Worm (Caenorhabditis elegans) whole organism, L1 larva: Measurements from ENCODE around the gene dve-1.
A peak's percentile ranks its signal among the peaks of the same experiment; 100 is the strongest.

Experiments
- C04F5.9 ChIP-seq: sonication (generic microtip); optimal IDR thresholded peaks from 2 replicates; lab custom pipeline; 2016; ENCODE audit warnings: missing genetic modification characterization, missing compliant biosample characterization
- F16B12.6 ChIP-seq: fragments of 150-350 bp; optimal IDR thresholded peaks from 2 replicates; lab custom pipeline; 2014; ENCODE audit warnings: missing biosample characterization, missing genetic modification characterization
- alr-1 ChIP-seq: fragments of 200-800 bp; sonication (Bioruptor generic); optimal IDR thresholded peaks from 2 replicates; lab custom pipeline; 2018; ENCODE audit warnings: borderline replicate concordance, mild to moderate bottlenecking, missing genetic modification characterization, missing compliant biosample characterization
- aly-2 ChIP-seq: fragments of 150-350 bp; optimal IDR thresholded peaks from 2 replicates; lab custom pipeline; 2014; ENCODE audit warnings: missing biosample characterization, missing genetic modification characterization
- ama-1 ChIP-seq: fragments of 150-350 bp; optimal IDR thresholded peaks from 2 replicates; lab custom pipeline; 2014
- ceh-63 ChIP-seq: fragments of 200-800 bp; sonication (Bioruptor generic); optimal IDR thresholded peaks from 2 replicates; lab custom pipeline; 2018; ENCODE audit warnings: mild to moderate bottlenecking, missing genetic modification characterization, missing compliant biosample characterization
- ceh-8 ChIP-seq: fragments of 200-800 bp; sonication (Bioruptor generic); optimal IDR thresholded peaks from 2 replicates; lab custom pipeline; 2018; ENCODE audit warnings: mild to moderate bottlenecking, missing genetic modification characterization, moderate library complexity, missing compliant biosample characterization
- ceh-82 ChIP-seq, 3 experiments: fragments of 150-350 bp in 1 of 3; sonication (generic microtip) in 2 of 3; optimal IDR thresholded peaks; 2 replicates each; lab custom pipeline; 2014 to 2017; ENCODE audit warnings: missing biosample characterization in 3 of 3, missing genetic modification characterization in 3 of 3
- dpl-1 ChIP-seq, 3 experiments: fragments of 150-350 bp in 2 of 3; sonication (generic microtip) in 1 of 3; optimal IDR thresholded peaks; 2 replicates each; lab custom pipeline; 2014 to 2017; ENCODE audit warnings: missing biosample characterization in 3 of 3, missing genetic modification characterization in 3 of 3, missing genetic modification reagents in 3 of 3
- dsc-1 ChIP-seq: sonication (generic microtip); optimal IDR thresholded peaks from 2 replicates; lab custom pipeline; 2016; ENCODE audit warnings: mild to moderate bottlenecking, missing genetic modification characterization, missing compliant biosample characterization
- efl-1 ChIP-seq, 4 experiments: fragments of 150-350 bp; optimal IDR thresholded peaks in 3 of 4; peaks in 1 of 4; 1 replicate in 1 of 4; 2 replicates in 3 of 4; lab custom pipeline; 2014; ENCODE audit warnings: missing biosample characterization in 2 of 4, missing genetic modification characterization in 2 of 4, missing genetic modification reagents in 2 of 4
- elt-3 ChIP-seq, 6 experiments: fragments of 150-350 bp in 1 of 6; sonication (generic microtip); optimal IDR thresholded peaks; 2 replicates each; lab custom pipeline; 2017 to 2018; ENCODE audit warnings: missing biosample characterization in 6 of 6, missing genetic modification characterization in 6 of 6, inconsistent platforms in 1 of 6
- ets-5 ChIP-seq: fragments of 200-800 bp; sonication (Bioruptor generic); IDR thresholded peaks from 2 replicates; pipeline ENCODE4 v1.3.6; 2022; ENCODE audit warnings: missing genetic modification characterization, missing compliant biosample characterization
- fkh-10 ChIP-seq: sonication (generic microtip); optimal IDR thresholded peaks from 2 replicates; lab custom pipeline; 2017; ENCODE audit warnings: missing biosample characterization, missing genetic modification reagents, missing genetic modification characterization
- fkh-8 ChIP-seq: sonication (generic microtip); optimal IDR thresholded peaks from 2 replicates; lab custom pipeline; 2016; ENCODE audit warnings: mild to moderate bottlenecking, missing genetic modification characterization, missing compliant biosample characterization
- hlh-17 ChIP-seq: fragments of 200-800 bp; sonication (Bioruptor generic); optimal IDR thresholded peaks from 2 replicates; lab custom pipeline; 2018; ENCODE audit warnings: missing genetic modification characterization, mild to moderate bottlenecking, missing compliant biosample characterization, moderate library complexity, borderline replicate concordance
- hpl-2 ChIP-seq: fragments of 150-350 bp; optimal IDR thresholded peaks from 2 replicates; lab custom pipeline; 2014; ENCODE audit warnings: missing biosample characterization, missing genetic modification reagents, missing genetic modification characterization
- irx-1 ChIP-seq: sonication (generic microtip); optimal IDR thresholded peaks from 2 replicates; lab custom pipeline; 2016; ENCODE audit warnings: missing genetic modification characterization, missing compliant biosample characterization
- lin-15B ChIP-seq: fragments of 150-350 bp; sonication (generic microtip); optimal IDR thresholded peaks from 3 replicates; lab custom pipeline; 2014; ENCODE audit warnings: missing biosample characterization, missing genetic modification characterization
- lin-35 ChIP-seq, 2 experiments: fragments of 150-350 bp; optimal IDR thresholded peaks; 2 replicates each; lab custom pipeline; 2014; ENCODE audit warnings: missing biosample characterization in 2 of 2, missing genetic modification characterization in 2 of 2, missing genetic modification reagents in 2 of 2
- lin-39 ChIP-seq: fragments of 150-350 bp; optimal IDR thresholded peaks from 2 replicates; lab custom pipeline; 2014; ENCODE audit warnings: missing biosample characterization, missing genetic modification reagents, missing genetic modification characterization
- lir-3 ChIP-seq: sonication (generic microtip); optimal IDR thresholded peaks from 2 replicates; lab custom pipeline; 2016; ENCODE audit warnings: mild to moderate bottlenecking, missing genetic modification characterization, moderate library complexity, missing compliant biosample characterization; ENCODE audit not compliant: poor library complexity
- lsy-2 ChIP-seq, 2 experiments: fragments of 150-350 bp; optimal IDR thresholded peaks; 2 replicates each; lab custom pipeline; 2014; ENCODE audit warnings: missing biosample characterization in 2 of 2, missing genetic modification characterization in 2 of 2
- mdl-1 ChIP-seq, 2 experiments: fragments of 150-350 bp; optimal IDR thresholded peaks; 2 replicates each; lab custom pipeline; 2014 to 2017; ENCODE audit warnings: missing biosample characterization in 2 of 2, missing genetic modification characterization in 2 of 2, inconsistent platforms in 1 of 2
- mef-2 ChIP-seq: fragments of 150-350 bp; optimal IDR thresholded peaks from 2 replicates; lab custom pipeline; 2014; ENCODE audit warnings: missing biosample characterization, missing genetic modification characterization
- nhr-19 ChIP-seq: fragments of 200-800 bp; sonication (Bioruptor generic); conservative IDR thresholded peaks from 2 replicates; pipeline ENCODE4 v1.3.6; 2022; ENCODE audit warnings: missing genetic modification characterization, missing compliant biosample characterization
- nhr-28 ChIP-seq: fragments of 150-350 bp; optimal IDR thresholded peaks from 2 replicates; lab custom pipeline; 2014; ENCODE audit warnings: missing biosample characterization, missing genetic modification characterization
- nhr-47 ChIP-seq: sonication (generic microtip); optimal IDR thresholded peaks from 2 replicates; lab custom pipeline; 2016; ENCODE audit warnings: mild to moderate bottlenecking, missing genetic modification characterization, moderate library complexity, missing compliant biosample characterization
- nhr-77 ChIP-seq: fragments of 150-350 bp; optimal IDR thresholded peaks from 2 replicates; lab custom pipeline; 2014; ENCODE audit warnings: missing biosample characterization, missing genetic modification characterization
- nhr-85 ChIP-seq: sonication (generic microtip); peaks from one replicate; lab custom pipeline; 2016; ENCODE audit warnings: missing genetic modification characterization, inconsistent platforms, missing compliant biosample characterization
- nhr-90 ChIP-seq: sonication (generic microtip); optimal IDR thresholded peaks from 2 replicates; lab custom pipeline; 2016; ENCODE audit warnings: mild to moderate bottlenecking, missing genetic modification characterization, missing compliant biosample characterization; ENCODE audit not compliant: poor library complexity
- pqm-1 ChIP-seq: sonication (generic microtip); optimal IDR thresholded peaks from 3 replicates; lab custom pipeline; 2017; ENCODE audit warnings: missing biosample characterization, missing genetic modification characterization
- rnt-1 ChIP-seq: sonication (generic microtip); optimal IDR thresholded peaks from 2 replicates; lab custom pipeline; 2016; ENCODE audit warnings: mild to moderate bottlenecking, missing genetic modification characterization, moderate library complexity, missing compliant biosample characterization
- skn-1 ChIP-seq: fragments of 150-350 bp; optimal IDR thresholded peaks from 2 replicates; lab custom pipeline; 2014; ENCODE audit warnings: missing biosample characterization, missing genetic modification characterization
- snu-23 ChIP-seq: sonication (generic microtip); optimal IDR thresholded peaks from 2 replicates; lab custom pipeline; 2016; ENCODE audit warnings: missing genetic modification characterization, missing compliant biosample characterization
- sox-4 ChIP-seq: sonication (generic microtip); optimal IDR thresholded peaks from 2 replicates; lab custom pipeline; 2016; ENCODE audit warnings: missing genetic modification characterization, missing compliant biosample characterization
- tbx-2 ChIP-seq: sonication (generic microtip); optimal IDR thresholded peaks from 2 replicates; lab custom pipeline; 2016; ENCODE audit warnings: missing genetic modification characterization, missing compliant biosample characterization
- unc-130 ChIP-seq: fragments of 150-350 bp; optimal IDR thresholded peaks from 2 replicates; lab custom pipeline; 2017; ENCODE audit warnings: missing biosample characterization, missing genetic modification characterization, inconsistent platforms
- unc-62 ChIP-seq: fragments of 150-350 bp; optimal IDR thresholded peaks from 2 replicates; lab custom pipeline; 2014; ENCODE audit warnings: missing biosample characterization, missing genetic modification reagents, missing genetic modification characterization
- vab-15 ChIP-seq: sonication (generic microtip); optimal IDR thresholded peaks from 2 replicates; lab custom pipeline; 2017; ENCODE audit warnings: missing genotype, mild to moderate bottlenecking, missing genetic modification characterization, missing compliant biosample characterization
- zip-4 ChIP-seq: fragments of 200-800 bp; sonication (Bioruptor generic); optimal IDR thresholded peaks from 2 replicates; lab custom pipeline; 2018; ENCODE audit warnings: mild to moderate bottlenecking, missing genetic modification characterization, moderate library complexity, missing compliant biosample characterization
- ztf-11 ChIP-seq, 2 experiments: sonication (generic microtip); optimal IDR thresholded peaks; 2 replicates each; lab custom pipeline; 2016 to 2017; ENCODE audit warnings: missing genetic modification characterization in 2 of 2, missing biosample characterization in 1 of 2, missing compliant biosample characterization in 1 of 2

The dve-1 gene

DNA sequence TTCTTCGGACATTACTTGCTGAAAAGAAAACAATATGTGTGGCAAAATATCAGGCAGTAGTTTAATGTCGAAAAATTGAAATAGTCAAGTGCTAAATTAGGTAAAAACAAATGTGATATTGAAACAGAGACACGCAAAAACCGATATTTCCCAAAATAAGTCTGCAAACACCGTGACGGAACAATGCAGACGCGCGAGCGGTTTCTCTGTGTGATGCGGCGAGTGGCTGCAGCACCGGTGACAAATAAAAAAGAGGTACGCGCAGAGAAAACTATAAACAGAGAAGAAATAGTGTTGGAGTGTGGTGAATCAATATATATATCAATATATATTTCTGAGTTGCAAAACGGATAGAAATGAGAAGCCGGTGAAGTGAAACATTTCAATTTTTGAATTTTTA is 50.9 kb downstream of the dve-1 start, which contains the start of gene ife-2 (continued):
- TF ChIP-seq efl-1 (optimal IDR thresholded peaks at IDR 0.05; lab: Kevin White, UChicago) (peak; percentile 52 to 58), efl-1 (GFP tag; optimal IDR thresholded peaks at IDR 0.05 in 1 of 2; lab: Kevin White, UChicago) (peak; percentile 51 to 94), ceh-8 (no peak), skn-1 (tag; lab: Kevin White, UChicago) (peak; percentile 85), ztf-11 (tag; optimal IDR thresholded peaks at IDR 0.05; lab: Kevin White, UChicago) (no peak), rnt-1 (tag; lab: Kevin White, UChicago) (peak; percentile 60), nhr-85 (peak; percentile 74), alr-1 (tag; lab: Kevin White, UChicago) (no peak), lsy-2 (tag; optimal IDR thresholded peaks at IDR 0.05; lab: Kevin White, UChicago) (peak; percentile 70 to 75), mef-2 (tag; lab: Kevin White, UChicago) (peak; percentile 45)

DNA sequence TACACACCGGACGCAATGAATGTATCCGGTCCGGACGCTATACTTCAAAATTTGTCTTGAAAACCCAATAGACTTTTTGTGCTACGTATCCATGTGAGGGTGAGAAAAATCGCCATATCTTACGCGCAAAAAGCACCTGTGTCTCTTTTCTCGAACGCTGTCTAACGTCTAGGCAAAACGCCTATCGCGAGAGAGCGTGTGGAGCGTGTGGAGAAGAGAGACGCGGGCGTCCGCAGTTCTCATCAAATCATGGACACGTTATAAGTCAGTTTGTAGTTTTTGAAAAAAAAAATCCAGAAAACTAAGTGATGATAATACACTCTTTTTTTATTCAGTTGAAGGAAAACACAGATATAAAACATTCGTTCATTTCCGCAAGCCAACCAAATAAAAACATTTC is 52.6 kb downstream of the dve-1 start:
- TF ChIP-seq irx-1 (no peak), dsc-1 (no peak), ets-5 (GFP tag; lab: Robert Waterston, UW) (no peak), unc-130 (no peak), fkh-8 (tag; lab: Kevin White, UChicago) (no peak), ama-1 (lab: Kevin White, UChicago) (no peak), mdl-1 (tag; optimal IDR thresholded peaks at IDR 0.05; lab: Kevin White, UChicago) (peak in 1 of 2 experiments; percentile 8), ceh-63 (GFP tag; lab: Kevin White, UChicago) (no peak), nhr-77 (tag; lab: Kevin White, UChicago) (no peak), aly-2 (tag; lab: Kevin White, UChicago) (no peak), alr-1 (tag; lab: Kevin White, UChicago) (no peak), lir-3 (tag; lab: Kevin White, UChicago) (no peak), tbx-2 (tag; lab: Kevin White, UChicago) (no peak), zip-4 (no peak), lsy-2 (tag; optimal IDR thresholded peaks at IDR 0.05; lab: Kevin White, UChicago) (no peak), sox-4 (tag; lab: Kevin White, UChicago) (no peak), hpl-2 (no peak), vab-15 (tag; lab: Kevin White, UChicago) (no peak), nhr-47 (tag; lab: Kevin White, UChicago) (peak; percentile 13), unc-62 (GFP tag; lab: Kevin White, UChicago) (no peak), lin-35 (GFP tag; optimal IDR thresholded peaks at IDR 0.05; lab: Kevin White, UChicago) (peak in 1 of 2 experiments; percentile 35), elt-3 (tag; optimal IDR thresholded peaks at IDR 0.05; lab: Kevin White, UChicago) (no peak), lin-39 (no peak), hlh-17 (GFP tag; lab: Kevin White, UChicago) (no peak), dpl-1 (GFP tag; optimal IDR thresholded peaks at IDR 0.05; lab: Kevin White, UChicago) (no peak), nhr-90 (tag; lab: Kevin White, UChicago) (no peak), F16B12.6 (tag; lab: Kevin White, UChicago) (peak; percentile 38), snu-23 (GFP tag; lab: Kevin White, UChicago) (peak; percentile 24), nhr-19 (GFP tag; lab: Robert Waterston, UW) (no peak)

DNA sequence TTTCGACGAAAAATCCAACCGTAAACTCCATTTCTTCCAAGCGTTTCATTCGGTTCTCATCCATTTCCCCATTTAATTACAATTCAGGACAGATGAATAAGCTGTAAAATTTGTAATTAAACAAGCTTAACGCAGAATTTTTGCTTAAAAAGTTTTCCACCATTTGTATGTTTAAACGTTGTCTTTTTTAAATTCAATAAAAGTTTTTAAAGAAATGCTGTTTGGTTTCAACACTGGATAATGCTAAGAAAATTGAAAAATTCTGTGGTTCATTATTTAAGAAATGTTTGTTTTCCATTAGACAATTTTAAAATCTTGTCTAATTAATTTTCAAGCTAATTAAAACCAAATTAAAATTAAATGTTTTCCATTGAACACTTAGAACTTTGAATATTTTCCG is 53.1 kb downstream of the dve-1 start, which contains the start of gene R04A9.3:
Gene R04A9.3, minus strand, starts transcription at position 101 of the 400 bp plus-strand sequence.
- TF ChIP-seq nhr-90 (tag; lab: Kevin White, UChicago) (no peak), C04F5.9 (no peak), ceh-82 (tag; optimal IDR thresholded peaks at IDR 0.05; lab: Kevin White, UChicago) (no peak), lir-3 (tag; lab: Kevin White, UChicago) (no peak), ceh-8 (no peak), elt-3 (tag; optimal IDR thresholded peaks at IDR 0.05; lab: Kevin White, UChicago) (no peak), rnt-1 (tag; lab: Kevin White, UChicago) (no peak), aly-2 (tag; lab: Kevin White, UChicago) (no peak), pqm-1 (tag; lab: Kevin White, UChicago) (no peak), lin-15B (tag; lab: Kevin White, UChicago) (no peak), fkh-10 (no peak), nhr-28 (no peak)
- TF ChIP-seq, all 84 proteins: peak for 0
